Worm (Caenorhabditis elegans) whole organism, L4 larva: ENCODE data around the gene R08C7.1.
A peak's percentile ranks its signal among the peaks of the same experiment; 100 is the strongest.

Experiments used
- F49E8.2 ChIP-seq: sonication (generic microtip); optimal IDR thresholded peaks from 2 replicates; lab custom pipeline; 2016; ENCODE audit warnings: missing compliant biosample characterization, mild to moderate bottlenecking, missing genetic modification characterization, borderline replicate concordance
- T26A8.4 ChIP-seq: fragments of 200-800 bp; sonication (Bioruptor generic); IDR thresholded peaks from 2 replicates; pipeline ENCODE4 v1.3.6; 2022; ENCODE audit warnings: missing genetic modification characterization, missing compliant biosample characterization
- ceh-82 ChIP-seq: sonication (generic microtip); optimal IDR thresholded peaks from 2 replicates; lab custom pipeline; 2017; ENCODE audit warnings: missing biosample characterization, missing genetic modification characterization
- fos-1 ChIP-seq: fragments of 150-350 bp; optimal IDR thresholded peaks from 2 replicates; lab custom pipeline; 2014; ENCODE audit warnings: missing biosample characterization, missing genetic modification characterization
- gei-8 ChIP-seq: fragments of 200-800 bp; sonication (Bioruptor generic); optimal IDR thresholded peaks from 2 replicates; lab custom pipeline; 2018; ENCODE audit warnings: mild to moderate bottlenecking, missing genetic modification characterization, missing compliant biosample characterization
- hlh-30 ChIP-seq: sonication (generic microtip); optimal IDR thresholded peaks from 2 replicates; lab custom pipeline; 2017; ENCODE audit warnings: antibody characterized with exemption, mild to moderate bottlenecking, missing genetic modification characterization, missing compliant biosample characterization; ENCODE audit not compliant: insufficient read depth
- lsy-2 ChIP-seq, 2 experiments: fragments of 150-350 bp in 1 of 2; sonication (generic microtip) in 1 of 2; optimal IDR thresholded peaks; 2 replicates each; lab custom pipeline; 2014 to 2017; ENCODE audit warnings: missing biosample characterization in 2 of 2, missing genetic modification characterization in 2 of 2
- mdl-1 ChIP-seq, 2 experiments: fragments of 150-350 bp in 1 of 2; sonication (generic microtip) in 1 of 2; optimal IDR thresholded peaks; 2 replicates each; lab custom pipeline; 2014 to 2017; ENCODE audit warnings: missing biosample characterization in 2 of 2, missing genetic modification characterization in 2 of 2
- nhr-11 ChIP-seq: fragments of 150-350 bp; optimal IDR thresholded peaks from 2 replicates; lab custom pipeline; 2014; ENCODE audit warnings: missing biosample characterization, missing genetic modification characterization
- nhr-76 ChIP-seq: fragments of 150-350 bp; optimal IDR thresholded peaks from 2 replicates; lab custom pipeline; 2014; ENCODE audit warnings: missing biosample characterization, missing genetic modification characterization
- unc-39 ChIP-seq: sonication (generic microtip); optimal IDR thresholded peaks from 2 replicates; lab custom pipeline; 2017; ENCODE audit warnings: missing biosample characterization, missing genetic modification characterization
- unc-62 ChIP-seq, 3 experiments: fragments of 150-350 bp in 1 of 3; sonication (generic microtip); optimal IDR thresholded peaks in 2 of 3; peaks in 1 of 3; 1 replicate in 1 of 3; 2 replicates in 2 of 3; lab custom pipeline; 2014 to 2017; ENCODE audit warnings: missing biosample characterization in 3 of 3, missing genetic modification characterization in 3 of 3, missing genetic modification reagents in 3 of 3, missing genotype in 1 of 3
- ztf-11 ChIP-seq: fragments of 150-350 bp; optimal IDR thresholded peaks from 2 replicates; lab custom pipeline; 2014; ENCODE audit warnings: missing biosample characterization, missing genetic modification characterization
- ztf-7 ChIP-seq: fragments of 150-350 bp; optimal IDR thresholded peaks from 2 replicates; lab custom pipeline; 2014; ENCODE audit warnings: missing biosample characterization, missing genetic modification characterization

DNA sequence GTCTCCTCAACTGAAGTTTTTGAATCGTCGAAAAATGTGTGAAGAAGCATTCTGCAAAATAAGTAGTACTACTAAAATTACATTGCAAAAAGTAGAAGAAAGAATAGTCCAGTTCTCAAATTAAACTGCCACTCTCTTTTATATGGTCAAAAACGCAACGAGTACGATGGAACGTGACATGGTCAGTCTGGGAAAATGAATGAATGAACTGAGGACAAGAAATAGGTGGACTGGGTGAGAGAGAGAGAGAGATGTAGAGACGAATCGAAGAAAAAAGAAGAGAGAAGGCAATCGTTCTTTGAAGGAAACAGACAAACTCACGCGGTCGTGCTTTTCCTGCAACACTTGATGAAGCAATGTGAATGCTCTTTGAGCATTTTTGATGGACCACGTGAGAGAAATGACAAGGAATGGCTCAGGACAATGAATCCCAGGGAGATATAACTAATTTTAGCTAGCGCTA is 25.4 kb downstream of the R08C7.1 start, which contains the start of gene M01H9.3:
- TF ChIP-seq nhr-11: peak; percentile 61
- TF ChIP-seq ztf-7: no peak
- TF ChIP-seq nhr-76 (tag; lab: Kevin White, UChicago): no peak
- no peak for TF ChIP-seq ceh-82 (tag; lab: Kevin White, UChicago)
- TF ChIP-seq unc-62 (GFP tag; optimal IDR thresholded peaks at IDR 0.05 in 1 of 2; lab: Kevin White, UChicago): peak in 1 of 2 experiments; percentile 87
- TF ChIP-seq unc-62 (tag; optimal IDR thresholded peaks at IDR 0.05; lab: Kevin White, UChicago): no peak
- no peak for TF ChIP-seq F49E8.2 (tag; lab: Kevin White, UChicago)
- TF ChIP-seq ztf-11 (tag; lab: Kevin White, UChicago): no peak
- no peak for TF ChIP-seq unc-39 (tag; lab: Kevin White, UChicago)
- TF ChIP-seq hlh-30 (tag; lab: Kevin White, UChicago): peak; percentile 95
- TF ChIP-seq lsy-2 (tag; optimal IDR thresholded peaks at IDR 0.05; lab: Kevin White, UChicago): peak in 1 of 2 experiments; percentile 67
- peak; percentile 31 to 95 for TF ChIP-seq mdl-1 (tag; optimal IDR thresholded peaks at IDR 0.05; lab: Kevin White, UChicago)
- no peak for TF ChIP-seq fos-1
- no peak for TF ChIP-seq T26A8.4
- no peak for TF ChIP-seq gei-8 (GFP tag; lab: Kevin White, UChicago)
